Worm (Caenorhabditis elegans) whole organism, young adult: ENCODE measurements around the gene atx-3.

Experiments
- B0336.3 ChIP-seq: fragments of 200-800 bp; sonication (Bioruptor generic); IDR thresholded peaks from 2 replicates; pipeline ENCODE4 v1.3.6; 2022; ENCODE audit warnings: missing genetic modification characterization, missing compliant biosample characterization
- C06A6.2 ChIP-seq: fragments of 200-800 bp; sonication (Bioruptor generic); conservative IDR thresholded peaks from 2 replicates; pipeline ENCODE4 v1.3.6; 2022; ENCODE audit warnings: missing genetic modification characterization, missing compliant biosample characterization
- Y95B8A.8 ChIP-seq: fragments of 200-800 bp; sonication (Bioruptor generic); IDR thresholded peaks from 2 replicates; pipeline ENCODE4 v1.3.6; 2022; ENCODE audit warnings: missing genetic modification reagents, missing genetic modification characterization, missing compliant biosample characterization
- aptf-2 ChIP-seq: fragments of 200-800 bp; sonication (Bioruptor generic); conservative IDR thresholded peaks from 2 replicates; pipeline ENCODE4 v1.3.6; 2022; ENCODE audit warnings: missing genetic modification reagents, missing genetic modification characterization, missing compliant biosample characterization
- attf-3 ChIP-seq: fragments of 200-800 bp; sonication (Bioruptor generic); conservative IDR thresholded peaks from 2 replicates; pipeline ENCODE4 v1.3.6; 2022; ENCODE audit warnings: missing genetic modification reagents, missing genetic modification characterization, missing compliant biosample characterization
- attf-5 ChIP-seq: fragments of 200-800 bp; sonication (Bioruptor generic); optimal IDR thresholded peaks from 2 replicates; lab custom pipeline; 2018; ENCODE audit warnings: mild to moderate bottlenecking, missing genetic modification characterization, missing compliant biosample characterization
- bed-2 ChIP-seq: fragments of 200-800 bp; sonication (Bioruptor generic); IDR thresholded peaks from 2 replicates; pipeline ENCODE4 v1.3.6; 2022; ENCODE audit warnings: missing genetic modification reagents, missing genetic modification characterization, missing compliant biosample characterization
- cebp-1 ChIP-seq, 2 experiments: fragments of 200-800 bp in 1 of 2; sonication (Bioruptor generic) in 1 of 2; sonication (generic microtip) in 1 of 2; IDR thresholded peaks in 1 of 2; optimal IDR thresholded peaks in 1 of 2; 2 replicates each; pipeline versions ENCODE4 v1.3.6 to Lab custom; 2017 to 2022; ENCODE audit warnings: missing compliant biosample characterization in 2 of 2, missing genetic modification characterization in 2 of 2, mild to moderate bottlenecking in 1 of 2, missing genetic modification reagents in 1 of 2, moderate library complexity in 1 of 2
- cebp-2 ChIP-seq: fragments of 200-800 bp; sonication (Bioruptor generic); IDR thresholded peaks from 2 replicates; pipeline ENCODE4 v1.3.6; 2022; ENCODE audit warnings: missing genetic modification characterization, missing compliant biosample characterization
- ceh-100 ChIP-seq: fragments of 200-800 bp; sonication (Bioruptor generic); IDR thresholded peaks from 2 replicates; pipeline ENCODE4 v1.3.6; 2022; ENCODE audit warnings: missing genetic modification reagents, missing genetic modification characterization, missing compliant biosample characterization
- die-1 ChIP-seq: sonication (generic microtip); optimal IDR thresholded peaks from 2 replicates; lab custom pipeline; 2016; ENCODE audit warnings: missing genotype, mild to moderate bottlenecking, missing genetic modification characterization, missing compliant biosample characterization
- dox-1 ChIP-seq: fragments of 200-800 bp; sonication (Bioruptor generic); IDR thresholded peaks from 2 replicates; pipeline ENCODE4 v1.3.6; 2022; ENCODE audit warnings: missing genetic modification reagents, missing genetic modification characterization, missing compliant biosample characterization
- dpl-1 ChIP-seq: fragments of 150-350 bp; optimal IDR thresholded peaks from 2 replicates; lab custom pipeline; 2014; ENCODE audit warnings: missing biosample characterization, missing genetic modification reagents, missing genetic modification characterization
- efl-1 ChIP-seq: fragments of 150-350 bp; optimal IDR thresholded peaks from 2 replicates; lab custom pipeline; 2014; ENCODE audit warnings: missing biosample characterization, missing genetic modification reagents, missing genetic modification characterization
- egl-44 ChIP-seq: fragments of 200-800 bp; sonication (Bioruptor generic); IDR thresholded peaks from 2 replicates; pipeline ENCODE4 v1.3.6; 2022; ENCODE audit warnings: missing genetic modification reagents, missing genetic modification characterization, missing compliant biosample characterization
- him-1 ChIP-seq: sonication (generic microtip); optimal IDR thresholded peaks from 2 replicates; lab custom pipeline; 2016; ENCODE audit warnings: missing genotype, missing genetic modification reagents, missing genetic modification characterization, missing compliant biosample characterization
- hlh-12 ChIP-seq: sonication (generic microtip); optimal IDR thresholded peaks from 2 replicates; lab custom pipeline; 2016; ENCODE audit warnings: missing genetic modification characterization, missing compliant biosample characterization
- hmg-1.2 ChIP-seq: fragments of 200-800 bp; sonication (Bioruptor generic); IDR thresholded peaks from 2 replicates; pipeline ENCODE4 v1.3.6; 2022; ENCODE audit warnings: missing genetic modification reagents, missing genetic modification characterization, missing compliant biosample characterization
- let-607 ChIP-seq, 2 experiments: fragments of 200-800 bp in 1 of 2; sonication (Bioruptor generic) in 1 of 2; sonication (generic microtip) in 1 of 2; optimal IDR thresholded peaks; 2 replicates each; lab custom pipeline; 2016 to 2018; ENCODE audit warnings: mild to moderate bottlenecking in 2 of 2, missing compliant biosample characterization in 2 of 2, missing genetic modification characterization in 2 of 2, moderate library complexity in 2 of 2, missing genotype in 1 of 2
- lin-35 ChIP-seq, 3 experiments: fragments of 150-350 bp in 2 of 3; sonication (generic microtip) in 1 of 3; optimal IDR thresholded peaks; 2 replicates each; lab custom pipeline; 2014 to 2018; ENCODE audit warnings: missing biosample characterization in 3 of 3, missing genetic modification characterization in 3 of 3, missing genetic modification reagents in 3 of 3
- lin-40 ChIP-seq: sonication (generic microtip); optimal IDR thresholded peaks from 2 replicates; lab custom pipeline; 2016; ENCODE audit warnings: missing genetic modification characterization, mild to moderate bottlenecking, missing compliant biosample characterization, missing genotype, missing genetic modification reagents
- lin-54 ChIP-seq: fragments of 200-800 bp; sonication (Bioruptor generic); optimal IDR thresholded peaks from 2 replicates; lab custom pipeline; 2018; ENCODE audit warnings: mild to moderate bottlenecking, missing genetic modification characterization, missing compliant biosample characterization
- lsl-1 ChIP-seq: fragments of 200-800 bp; sonication (Bioruptor generic); optimal IDR thresholded peaks from 2 replicates; lab custom pipeline; 2018; ENCODE audit warnings: mild to moderate bottlenecking, missing genetic modification characterization, moderate library complexity, missing compliant biosample characterization
- madf-6 ChIP-seq: fragments of 200-800 bp; sonication (Bioruptor generic); IDR thresholded peaks from 2 replicates; pipeline ENCODE4 v1.3.6; 2022; ENCODE audit warnings: missing genetic modification reagents, missing genetic modification characterization, missing compliant biosample characterization
- madf-8 ChIP-seq: fragments of 200-800 bp; sonication (Bioruptor generic); conservative IDR thresholded peaks from 2 replicates; pipeline ENCODE4 v1.3.6; 2022; ENCODE audit warnings: missing genetic modification reagents, missing genetic modification characterization, missing compliant biosample characterization
- nfyb-1 ChIP-seq: fragments of 200-800 bp; sonication (Bioruptor generic); IDR thresholded peaks from 2 replicates; pipeline ENCODE4 v1.3.6; 2022; ENCODE audit warnings: missing genetic modification reagents, missing genetic modification characterization, missing compliant biosample characterization
- pbrm-1 ChIP-seq: fragments of 200-800 bp; sonication (Bioruptor generic); IDR thresholded peaks from 2 replicates; pipeline ENCODE4 v1.3.6; 2022; ENCODE audit warnings: missing genetic modification reagents, missing genetic modification characterization, missing compliant biosample characterization
- rec-8 ChIP-seq, 2 experiments: sonication (generic microtip); optimal IDR thresholded peaks; 2 replicates each; lab custom pipeline; 2016; ENCODE audit warnings: mild to moderate bottlenecking in 2 of 2, missing genetic modification characterization in 2 of 2, missing genetic modification reagents in 2 of 2, missing genotype in 2 of 2, missing biosample characterization in 1 of 2, missing compliant biosample characterization in 1 of 2, moderate library complexity in 1 of 2
- tlf-1 ChIP-seq: fragments of 200-800 bp; sonication (Bioruptor generic); optimal IDR thresholded peaks from 2 replicates; lab custom pipeline; 2018; ENCODE audit warnings: mild to moderate bottlenecking, missing genetic modification characterization, missing compliant biosample characterization
- ztf-25 ChIP-seq: fragments of 200-800 bp; sonication (Bioruptor generic); IDR thresholded peaks from 2 replicates; pipeline ENCODE4 v1.3.6; 2022; ENCODE audit warnings: missing genetic modification reagents, missing genetic modification characterization, missing compliant biosample characterization
- ztf-3 ChIP-seq: fragments of 200-800 bp; sonication (Bioruptor generic); optimal IDR thresholded peaks from 2 replicates; lab custom pipeline; 2018; ENCODE audit warnings: mild to moderate bottlenecking, missing genetic modification characterization, missing compliant biosample characterization

Gene atx-3

ce11 chrV:15590183-15590667 lies 13.0 kb upstream of the atx-3 start, which contains the start of gene F28F8.7 (continued):
- TF ChIP-seq bed-2 (GFP tag; lab: Robert Waterston, UW) (peak; percentile 90; the same call in 1 of the 2 replicates), lin-40 (tag; lab: Kevin White, UChicago) (peak; percentile 69), rec-8 (tag; optimal IDR thresholded peaks at IDR 0.05; lab: Kevin White, UChicago) (peak; percentile 26 to 55), him-1 (tag; lab: Kevin White, UChicago) (peak; percentile 7), C06A6.2 (GFP tag; lab: Robert Waterston, UW) (peak; percentile 82), ztf-25 (GFP tag; lab: Robert Waterston, UW) (0 out of 2 replicates have a peak, but pooled peaks have one; percentile 37), ztf-3 (GFP tag; lab: Kevin White, UChicago) (peak; percentile 46), tlf-1 (GFP tag; lab: Kevin White, UChicago) (peak; percentile 81), pbrm-1 (GFP tag; lab: Robert Waterston, UW) (peak; percentile 84), lsl-1 (GFP tag; lab: Kevin White, UChicago) (peak; percentile 42), madf-6 (GFP tag; lab: Robert Waterston, UW) (peak; percentile 50), aptf-2 (peak; percentile 64; the same call in 1 of the 2 replicates), let-607 (tag; optimal IDR thresholded peaks at IDR 0.05; lab: Kevin White, UChicago) (peak; percentile 51 to 85), ceh-100 (GFP tag; lab: Robert Waterston, UW) (peak; percentile 79), cebp-2 (GFP tag; lab: Robert Waterston, UW) (peak; percentile 95; the same call in 1 of the 2 replicates), B0336.3 (GFP tag; lab: Robert Waterston, UW) (peak; percentile 77; the same call in 1 of the 2 replicates), madf-8 (GFP tag; lab: Robert Waterston, UW) (peak; percentile 40; the same call in 1 of the 2 replicates), Y95B8A.8 (peak; percentile 79), egl-44 (GFP tag; lab: Robert Waterston, UW) (0 out of 2 replicates have a peak, but pooled peaks have one; percentile 30)

- peak; percentile 71 for TF ChIP-seq hmg-1.2
- peak; percentile 18; the same call in 1 of the 2 replicates for TF ChIP-seq dox-1
Observed at ce11 chrV:15585744-15586143, 8.5 kb upstream of the atx-3 start.

ce11 chrV:15581440-15581839 lies 4.2 kb upstream of the atx-3 start:
- TF ChIP-seq nfyb-1 (GFP tag; lab: Robert Waterston, UW), result peak; percentile 80

ce11 chrV:15578386-15578785 lies 1.1 kb upstream of the atx-3 start, which contains the start of gene F28F8.9:
TSS of gene F28F8.9 (minus strand) at chrV:15578673.
- TF ChIP-seq attf-3 (GFP tag; lab: Robert Waterston, UW), result peak; percentile 89
- TF ChIP-seq pbrm-1 (GFP tag; lab: Robert Waterston, UW), result no peak
- TF ChIP-seq lin-35 (GFP tag; optimal IDR thresholded peaks at IDR 0.05; lab: Kevin White, UChicago), result peak in 1 of 3 experiments; percentile 74
- TF ChIP-seq die-1 (tag; lab: Kevin White, UChicago), result no peak
- TF ChIP-seq efl-1 (GFP tag; lab: Kevin White, UChicago), result peak; percentile 17
- 0 out of 2 replicates have a peak, but pooled peaks have one; percentile 12 for TF ChIP-seq dox-1
- TF ChIP-seq lin-54 (GFP tag; lab: Kevin White, UChicago), result peak; percentile 66
- TF ChIP-seq hlh-12 (tag; lab: Kevin White, UChicago), result no peak
- TF ChIP-seq dpl-1 (GFP tag; lab: Kevin White, UChicago), result peak; percentile 48
- no peak for TF ChIP-seq cebp-1 (GFP tag; IDR thresholded peaks at IDR 0.05; lab: Robert Waterston, UW)
- TF ChIP-seq cebp-1 (tag; optimal IDR thresholded peaks at IDR 0.05; lab: Kevin White, UChicago), result peak; percentile 28
- TF ChIP-seq attf-5, result peak; percentile 11
